Fruit fly (Drosophila melanogaster): ENCODE results near the gene tna.
A peak's percentile ranks its signal among the peaks of the same experiment; 100 is the strongest.

DNA sequence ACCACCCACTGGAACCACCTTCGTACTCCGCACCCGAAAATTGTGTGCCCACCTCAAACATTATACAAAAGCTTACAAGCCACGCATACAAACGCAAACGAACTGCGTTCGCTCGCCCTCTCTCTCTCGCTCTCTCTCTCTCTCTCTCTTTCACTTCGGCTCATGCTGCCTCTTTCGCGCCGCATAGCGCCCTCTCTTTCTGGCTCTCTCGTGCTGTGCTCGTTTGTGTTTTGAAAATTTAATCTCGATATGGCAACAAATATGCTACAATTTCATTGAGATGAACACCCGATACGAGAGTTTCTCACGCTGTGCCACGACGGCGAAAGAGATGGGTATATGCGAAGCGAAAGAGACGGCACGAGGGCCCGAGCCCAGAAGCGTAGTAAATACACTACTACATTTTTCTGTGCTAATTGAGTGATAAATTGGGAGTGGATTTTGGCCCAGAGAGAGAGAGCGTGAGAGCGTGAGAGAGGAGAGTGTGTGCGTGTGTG lies 21.3 kb downstream of the tna start:
- TF ChIP-seq lov (optimal IDR thresholded peaks at IDR 0.05) (no peak), lov (GFP tag; IDR thresholded peaks at IDR 0.05) (peak; percentile 74; the same call in 2 of the 3 replicates), kay (GFP tag; optimal IDR thresholded peaks at IDR 0.05) (no peak), CG14667 (GFP tag; IDR thresholded peaks at IDR 0.05) (no peak), toy (GFP tag; IDR thresholded peaks at IDR 0.05) (no peak), ase (GFP tag; IDR thresholded peaks at IDR 0.05) (no peak), fru (optimal IDR thresholded peaks at IDR 0.05) (no peak), Hr39 (optimal IDR thresholded peaks at IDR 0.05) (no peak), ind (GFP tag; optimal IDR thresholded peaks at IDR 0.05) (no peak)

All from whole organism, embryonic.